Worm (Caenorhabditis elegans): ENCODE measurements around the gene F08G2.4.
"Not testable (repeated sequence)": the region's sequence is repeated elsewhere in the genome, so short reads cannot be mapped to it uniquely, and the experiment has no call there.

DNA sequence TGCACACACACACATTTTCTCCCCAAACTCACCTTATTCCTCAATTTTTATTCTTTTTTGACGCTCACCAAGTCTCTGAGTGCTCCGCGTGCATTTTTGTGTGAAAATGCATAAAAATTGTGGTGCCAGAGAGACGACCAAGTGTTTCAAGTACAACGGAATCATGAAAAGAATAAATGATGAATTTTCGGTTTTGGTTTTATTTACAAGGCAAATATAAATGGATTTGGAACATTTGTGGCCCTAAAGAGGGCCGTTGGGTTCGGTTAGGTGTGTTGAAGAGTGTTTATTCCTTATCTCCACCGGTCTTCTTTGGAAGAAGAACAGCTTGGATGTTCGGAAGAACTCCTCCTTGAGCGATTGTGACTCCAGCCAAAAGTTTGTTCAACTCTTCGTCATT is 12.9 kb upstream of the F08G2.4 start:
- TF ChIP-seq pha-4, ztf-11, mep-1 (tag; optimal IDR thresholded peaks at IDR 0.05): not testable (repeated sequence)

Measured in whole organism, mixed stage, embryonic.